Worm (Caenorhabditis elegans): ENCODE data around the gene zer-1.
A peak's percentile ranks its signal among the peaks of the same experiment; 100 is the strongest.

Gene zer-1

DNA sequence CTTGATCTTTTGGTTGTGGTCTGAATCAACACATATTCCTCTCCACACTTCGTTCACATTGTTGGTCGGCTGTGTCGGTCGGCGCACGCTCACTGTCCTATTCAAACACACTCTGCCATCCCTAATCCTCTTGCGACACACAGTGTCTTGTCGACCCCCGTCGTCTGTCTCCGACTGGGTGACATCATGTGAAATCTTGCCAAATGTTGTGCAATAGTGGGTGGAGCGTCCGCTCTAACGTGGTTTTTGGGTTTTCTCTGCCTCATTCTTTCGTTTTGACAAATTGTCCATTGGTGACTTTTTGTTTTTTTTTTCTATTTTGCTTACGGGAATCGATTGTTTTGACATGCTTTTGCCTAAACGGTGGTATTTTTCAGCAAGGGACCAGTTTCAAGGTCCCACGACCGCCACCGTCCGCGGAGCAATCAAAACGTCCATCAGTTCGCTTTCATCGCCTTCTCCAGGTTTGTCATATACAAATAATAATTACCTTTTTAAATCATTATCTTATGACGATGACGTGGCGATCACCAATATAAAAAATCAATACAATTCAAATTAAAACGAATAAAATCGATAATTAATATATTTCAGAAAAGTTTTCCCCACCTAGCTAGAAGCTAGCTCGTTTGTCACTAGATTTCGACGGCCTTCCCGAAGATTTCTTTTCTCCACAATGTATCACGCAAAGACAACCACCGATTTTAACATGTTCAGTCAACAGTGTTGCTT, 52.7 kb downstream of the zer-1 start (continued):
- no peak for TF ChIP-seq ttx-3 (tag; optimal IDR thresholded peaks at IDR 0.05)
- TF ChIP-seq ztf-16 (tag; optimal IDR thresholded peaks at IDR 0.05) = peak; percentile 9
- TF ChIP-seq eyg-1 (tag; optimal IDR thresholded peaks at IDR 0.05) = peak; percentile 26
- TF ChIP-seq lin-11 (tag; optimal IDR thresholded peaks at IDR 0.05) = no peak
- TF ChIP-seq pag-3 (tag; optimal IDR thresholded peaks at IDR 0.05; ENCODE audit: borderline replicate concordance) = no peak
- no peak for TF ChIP-seq pha-4 (tag; optimal IDR thresholded peaks at IDR 0.05)
- TF ChIP-seq T23F11.4 (GFP tag; optimal IDR thresholded peaks at IDR 0.05) = no peak
- TF ChIP-seq ceh-45 (GFP tag; IDR thresholded peaks at IDR 0.05) = no peak
- no peak for TF ChIP-seq sox-2 (GFP tag; IDR thresholded peaks at IDR 0.05)
- TF ChIP-seq ceh-2 (tag; optimal IDR thresholded peaks at IDR 0.05) = peak; percentile 48
- TF ChIP-seq pat-9 (tag; optimal IDR thresholded peaks at IDR 0.05) = no peak
- TF ChIP-seq K02D7.2 (tag; optimal IDR thresholded peaks at IDR 0.05) = no peak
- TF ChIP-seq Y22D7AL.16 (tag; optimal IDR thresholded peaks at IDR 0.05) = no peak
- no peak for TF ChIP-seq tbx-7 (tag; optimal IDR thresholded peaks at IDR 0.05)
- no peak for TF ChIP-seq ceh-22 (tag; optimal IDR thresholded peaks at IDR 0.05)
- TF ChIP-seq unc-42 (tag; optimal IDR thresholded peaks at IDR 0.05) = peak; percentile 29
- no peak for TF ChIP-seq C08G9.2 (tag; optimal IDR thresholded peaks at IDR 0.05)
- TF ChIP-seq hlh-30 (tag; optimal IDR thresholded peaks at IDR 0.05; ENCODE audit: insufficient read depth) = peak; percentile 96
- TF ChIP-seq ceh-19 (GFP tag; optimal IDR thresholded peaks at IDR 0.05) = no peak
- TF ChIP-seq ceh-30 (tag; optimal IDR thresholded peaks at IDR 0.05) = no peak
- TF ChIP-seq ceh-9 (tag; optimal IDR thresholded peaks at IDR 0.05) = no peak
- peak; percentile 4 for TF ChIP-seq zip-5 (tag; optimal IDR thresholded peaks at IDR 0.05)
- TF ChIP-seq elt-2 (tag; optimal IDR thresholded peaks at IDR 0.05) = peak; percentile 78

ce11 chrIII:832855-833504, 53.6 kb downstream of the zer-1 start, which contains the start of gene zip-2:
zip-2 (plus strand) TSS chrIII:832982.
- TF ChIP-seq ceh-2 (tag; optimal IDR thresholded peaks at IDR 0.05) = no peak
- TF ChIP-seq elt-2 (tag; optimal IDR thresholded peaks at IDR 0.05) = peak; percentile 27

- TF ChIP-seq pat-9 (tag; optimal IDR thresholded peaks at IDR 0.05) = no peak
- no peak for TF ChIP-seq ceh-18 (tag; optimal IDR thresholded peaks at IDR 0.05)
- TF ChIP-seq ceh-2 (tag; optimal IDR thresholded peaks at IDR 0.05) = no peak
- no peak for TF ChIP-seq C08G9.2 (tag; optimal IDR thresholded peaks at IDR 0.05)
- no peak for TF ChIP-seq C38D4.7 (GFP tag; optimal IDR thresholded peaks at IDR 0.05)
- no peak for TF ChIP-seq mec-3 (tag; optimal IDR thresholded peaks at IDR 0.05; ENCODE audit: borderline replicate concordance)
- TF ChIP-seq pag-3 (tag; optimal IDR thresholded peaks at IDR 0.05; ENCODE audit: borderline replicate concordance) = no peak
- no peak for TF ChIP-seq hlh-13 (GFP tag; optimal IDR thresholded peaks at IDR 0.05)
- TF ChIP-seq lim-6 (tag; optimal IDR thresholded peaks at IDR 0.05) = no peak
- no peak for TF ChIP-seq ceh-6 (GFP tag; optimal IDR thresholded peaks at IDR 0.05)
- TF ChIP-seq fkh-6 (tag; optimal IDR thresholded peaks at IDR 0.05) = no peak
Measured at ce11 chrIII:831961-832360, 54.6 kb downstream of the zer-1 start, which contains the start of gene ceeh-1. ceeh-1 (minus strand) TSS chrIII:832277.

All from whole organism, late embryonic.